Worm (Caenorhabditis elegans) whole organism, L3 larva: ENCODE results near the gene K04C2.8.

ENCODE experiments used
- ZK546.5 ChIP-seq: sonication (generic microtip); optimal IDR thresholded peaks from 2 replicates; lab custom pipeline; 2017; ENCODE audit warnings: missing biosample characterization, missing genetic modification characterization
- aly-2 ChIP-seq: fragments of 150-350 bp; optimal IDR thresholded peaks from 2 replicates; lab custom pipeline; 2014; ENCODE audit warnings: missing biosample characterization, missing genetic modification characterization
- ama-1 ChIP-seq: fragments of 150-350 bp; optimal IDR thresholded peaks from 2 replicates; lab custom pipeline; 2018
- daf-12 ChIP-seq: fragments of 150-350 bp; optimal IDR thresholded peaks from 2 replicates; lab custom pipeline; 2014; ENCODE audit warnings: missing biosample characterization, missing genetic modification reagents, missing genetic modification characterization
- egl-27 ChIP-seq: sonication (generic microtip); optimal IDR thresholded peaks from 4 replicates; lab custom pipeline; 2017; ENCODE audit warnings: missing biosample characterization, missing genetic modification reagents, missing genetic modification characterization
- elt-2 ChIP-seq: sonication (generic microtip); optimal IDR thresholded peaks from 2 replicates; lab custom pipeline; 2016; ENCODE audit warnings: missing genetic modification reagents, mild to moderate bottlenecking, missing genetic modification characterization, missing compliant biosample characterization
- fos-1 ChIP-seq: fragments of 150-350 bp; optimal IDR thresholded peaks from 2 replicates; lab custom pipeline; 2014; ENCODE audit warnings: missing biosample characterization, missing genetic modification characterization
- lin-39 ChIP-seq: fragments of 150-350 bp; optimal IDR thresholded peaks from 2 replicates; lab custom pipeline; 2018; ENCODE audit warnings: missing biosample characterization, missing genetic modification reagents, missing genetic modification characterization
- nfya-1 ChIP-seq: sonication (generic microtip); optimal IDR thresholded peaks from 2 replicates; lab custom pipeline; 2017; ENCODE audit warnings: missing genetic modification characterization, mild to moderate bottlenecking, missing compliant biosample characterization, antibody characterized with exemption, moderate library complexity; ENCODE audit not compliant: insufficient read depth
- nhr-237 ChIP-seq: fragments of 150-350 bp; optimal IDR thresholded peaks from 2 replicates; lab custom pipeline; 2014; ENCODE audit warnings: missing biosample characterization, missing genetic modification characterization
- nhr-25 ChIP-seq: sonication (generic microtip); optimal IDR thresholded peaks from 2 replicates; lab custom pipeline; 2017; ENCODE audit warnings: missing biosample characterization, missing genetic modification characterization
- snpc-4 ChIP-seq: fragments of 150-350 bp; optimal IDR thresholded peaks from 2 replicates; lab custom pipeline; 2014; ENCODE audit warnings: missing biosample characterization, missing genetic modification characterization

- no peak for TF ChIP-seq nhr-237 (tag; lab: Kevin White, UChicago)
- TF ChIP-seq aly-2 (tag; lab: Kevin White, UChicago), result no peak
- no peak for TF ChIP-seq ZK546.5
- TF ChIP-seq lin-39, result no peak
- TF ChIP-seq snpc-4 (tag; lab: Kevin White, UChicago), result no peak
- no peak for TF ChIP-seq egl-27 (tag; lab: Kevin White, UChicago)
- no peak for TF ChIP-seq daf-12 (tag; lab: Kevin White, UChicago)
- no peak for TF ChIP-seq nfya-1 (tag; lab: Kevin White, UChicago)
- no peak for TF ChIP-seq fos-1 (tag; lab: Kevin White, UChicago)
- no peak for TF ChIP-seq nhr-25
- TF ChIP-seq ama-1 (lab: Kevin White, UChicago), result no peak
- no peak for TF ChIP-seq elt-2 (tag; lab: Kevin White, UChicago)
These were observed 21.5 kb downstream of the K04C2.8 start, which contains the start of gene K04C2.5 for ce11 chrIII:6891560-6891959.
